Worm (Caenorhabditis elegans) whole organism, young adult: ENCODE data around the gene fipr-21.

Source experiments
- F10E7.11 ChIP-seq: sonication (generic microtip); optimal IDR thresholded peaks from 2 replicates; lab custom pipeline; 2017; ENCODE audit warnings: mild to moderate bottlenecking, missing genetic modification characterization, moderate library complexity, missing compliant biosample characterization
- cebp-2 ChIP-seq: fragments of 200-800 bp; sonication (Bioruptor generic); IDR thresholded peaks from 2 replicates; pipeline ENCODE4 v1.3.6; 2022; ENCODE audit warnings: missing genetic modification characterization, missing compliant biosample characterization
- dpl-1 ChIP-seq: fragments of 150-350 bp; optimal IDR thresholded peaks from 2 replicates; lab custom pipeline; 2014; ENCODE audit warnings: missing biosample characterization, missing genetic modification reagents, missing genetic modification characterization
- rpc-1 ChIP-seq, 2 experiments: fragments of 150-350 bp in 1 of 2; sonication (generic microtip) in 1 of 2; optimal IDR thresholded peaks; 2 replicates each; lab custom pipeline; 2014 to 2018; ENCODE audit warnings: missing biosample characterization in 1 of 2, missing genetic modification characterization in 1 of 2, missing genetic modification reagents in 1 of 2, missing genotype in 1 of 2
- sea-2 ChIP-seq: fragments of 200-800 bp; sonication (Bioruptor generic); IDR thresholded peaks from 2 replicates; pipeline ENCODE4 v1.3.6; 2022; ENCODE audit warnings: missing genetic modification characterization, missing compliant biosample characterization

ce11 chrX:10336138-10336537, 31.8 kb downstream of the fipr-21 start, which contains the start of gene idpa-3:
- TF ChIP-seq sea-2 (no peak), rpc-1 (optimal IDR thresholded peaks at IDR 0.05; lab: Kevin White, UChicago) (no peak), rpc-1 (tag; optimal IDR thresholded peaks at IDR 0.05; lab: Kevin White, UChicago) (no peak), dpl-1 (GFP tag; lab: Kevin White, UChicago) (no peak), F10E7.11 (tag; lab: Kevin White, UChicago) (no peak), cebp-2 (GFP tag; lab: Robert Waterston, UW) (no peak)
